Worm (Caenorhabditis elegans) whole organism, early embryonic: Measurements from ENCODE around the gene C01G6.3.

Experiments
- F13C5.2 ChIP-seq: sonication (generic microtip); optimal IDR thresholded peaks from 2 replicates; lab custom pipeline; 2017; ENCODE audit warnings: mild to moderate bottlenecking, missing genetic modification characterization, inconsistent platforms, missing compliant biosample characterization
- aly-1 ChIP-seq: sonication (generic microtip); optimal IDR thresholded peaks from 2 replicates; lab custom pipeline; 2016; ENCODE audit warnings: missing genetic modification characterization, missing compliant biosample characterization
- ama-1 ChIP-seq: fragments of 150-350 bp; optimal IDR thresholded peaks from 2 replicates; lab custom pipeline; 2014
- ceh-13 ChIP-seq: fragments of 200-800 bp; sonication (Bioruptor generic); optimal IDR thresholded peaks from 2 replicates; lab custom pipeline; 2018; ENCODE audit warnings: mild to moderate bottlenecking, missing genetic modification characterization, missing compliant biosample characterization
- ceh-36 ChIP-seq: sonication (generic microtip); optimal IDR thresholded peaks from 2 replicates; lab custom pipeline; 2016; ENCODE audit warnings: missing genetic modification characterization, inconsistent platforms, missing compliant biosample characterization
- flt-1 ChIP-seq: fragments of 200-800 bp; sonication (Bioruptor generic); IDR thresholded peaks from 2 replicates; pipeline ENCODE4 v1.3.6; 2022; ENCODE audit warnings: missing genetic modification characterization, missing compliant biosample characterization
- hmg-4 ChIP-seq: fragments of 200-800 bp; sonication (Bioruptor generic); optimal IDR thresholded peaks from 2 replicates; lab custom pipeline; 2018; ENCODE audit warnings: mild to moderate bottlenecking, missing genetic modification characterization, missing compliant biosample characterization
- hnd-1 ChIP-seq: sonication (generic microtip); optimal IDR thresholded peaks from 2 replicates; lab custom pipeline; 2016; ENCODE audit warnings: missing genetic modification characterization, missing compliant biosample characterization
- pes-1 ChIP-seq: fragments of 200-800 bp; sonication (Bioruptor generic); IDR thresholded peaks from 2 replicates; pipeline ENCODE4 v1.3.6; 2022; ENCODE audit warnings: missing genetic modification reagents, missing genetic modification characterization, missing compliant biosample characterization
- scrt-1 ChIP-seq: fragments of 200-800 bp; sonication (Bioruptor generic); IDR thresholded peaks from 2 replicates; pipeline ENCODE4 v1.3.6; 2022; ENCODE audit warnings: missing genetic modification characterization, missing compliant biosample characterization
- sea-1 ChIP-seq: fragments of 200-800 bp; sonication (Bioruptor generic); conservative IDR thresholded peaks from 2 replicates; pipeline ENCODE4 v1.3.6; 2022; ENCODE audit warnings: missing genetic modification characterization, missing compliant biosample characterization
- tbx-11 ChIP-seq: fragments of 200-800 bp; sonication (Bioruptor generic); IDR thresholded peaks from 2 replicates; pipeline ENCODE4 v1.3.6; 2022; ENCODE audit warnings: missing genetic modification characterization, missing compliant biosample characterization
- tbx-37 ChIP-seq: fragments of 200-800 bp; sonication (Bioruptor generic); conservative IDR thresholded peaks from 2 replicates; pipeline ENCODE4 v1.3.6; 2022; ENCODE audit warnings: missing genetic modification reagents, missing genetic modification characterization, missing compliant biosample characterization
- tra-4 ChIP-seq: sonication (generic microtip); optimal IDR thresholded peaks from 2 replicates; lab custom pipeline; 2017; ENCODE audit warnings: missing genetic modification characterization, missing compliant biosample characterization

DNA sequence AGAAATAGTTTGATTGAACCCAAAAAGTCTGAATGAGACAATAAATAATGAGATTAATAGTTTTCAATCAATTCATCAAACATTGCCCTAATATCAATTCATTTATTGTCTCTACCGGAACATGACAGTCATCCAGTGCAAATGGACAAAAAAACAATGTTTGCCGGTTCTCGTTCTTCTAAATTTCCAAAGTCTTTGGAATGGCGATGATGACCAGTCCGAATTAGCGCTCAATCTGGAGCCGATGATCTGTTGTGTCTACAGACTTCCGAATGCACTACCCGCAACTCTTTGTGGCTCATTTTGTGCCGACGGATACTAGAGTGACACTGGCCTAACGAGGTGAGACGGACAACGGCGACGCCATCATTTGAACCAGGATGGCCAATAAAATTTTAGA lies 33.4 kb upstream of the C01G6.3 start, which contains the start of gene T26C5.3:
- no peak for TF ChIP-seq ceh-13 (GFP tag; lab: Kevin White, UChicago)
- no peak for TF ChIP-seq tra-4 (tag; lab: Kevin White, UChicago)
- no peak for TF ChIP-seq flt-1 (GFP tag; lab: Robert Waterston, UW)
- no peak for TF ChIP-seq ama-1
- no peak for TF ChIP-seq pes-1
- no peak for TF ChIP-seq hmg-4 (GFP tag; lab: Kevin White, UChicago)
- TF ChIP-seq tbx-11 (GFP tag; lab: Robert Waterston, UW): no peak
- no peak for TF ChIP-seq sea-1 (GFP tag; lab: Robert Waterston, UW)
- no peak for TF ChIP-seq ceh-36 (tag; lab: Kevin White, UChicago)
- no peak for TF ChIP-seq scrt-1
- TF ChIP-seq aly-1 (tag; lab: Kevin White, UChicago): no peak
- TF ChIP-seq hnd-1 (tag; lab: Kevin White, UChicago): no peak
- no peak for TF ChIP-seq tbx-37 (GFP tag; lab: Robert Waterston, UW)
- no peak for TF ChIP-seq F13C5.2 (tag; lab: Kevin White, UChicago)
